Worm (Caenorhabditis elegans): ENCODE results near the gene nspb-10.
A peak's percentile ranks its signal among the peaks of the same experiment; 100 is the strongest.

The nspb-10 gene

DNA sequence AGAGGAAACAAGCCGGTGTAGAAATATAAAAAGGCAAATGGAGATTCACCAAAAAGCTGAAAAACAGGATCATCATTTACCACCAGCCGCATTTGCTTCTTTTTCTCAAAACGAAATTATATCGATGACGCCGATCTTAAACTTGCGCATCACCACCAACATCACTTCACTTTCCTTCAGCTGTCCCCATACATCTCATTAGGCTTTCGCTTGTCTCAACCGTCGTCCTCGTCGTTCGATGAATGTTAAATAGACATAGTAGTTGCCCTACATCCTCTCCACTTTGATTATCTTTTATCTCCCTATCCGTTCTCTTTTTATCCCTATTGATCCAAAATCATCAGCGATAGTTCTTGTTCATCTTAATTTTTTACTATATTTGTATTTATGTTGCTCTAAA is 38.8 kb upstream of the nspb-10 start:
- no peak for TF ChIP-seq egl-5 (tag; optimal IDR thresholded peaks at IDR 0.05)
- peak; percentile 19 for TF ChIP-seq nhr-25 (tag; optimal IDR thresholded peaks at IDR 0.05)
- peak; percentile 22 for TF ChIP-seq nhr-23 (tag; optimal IDR thresholded peaks at IDR 0.05)

DNA sequence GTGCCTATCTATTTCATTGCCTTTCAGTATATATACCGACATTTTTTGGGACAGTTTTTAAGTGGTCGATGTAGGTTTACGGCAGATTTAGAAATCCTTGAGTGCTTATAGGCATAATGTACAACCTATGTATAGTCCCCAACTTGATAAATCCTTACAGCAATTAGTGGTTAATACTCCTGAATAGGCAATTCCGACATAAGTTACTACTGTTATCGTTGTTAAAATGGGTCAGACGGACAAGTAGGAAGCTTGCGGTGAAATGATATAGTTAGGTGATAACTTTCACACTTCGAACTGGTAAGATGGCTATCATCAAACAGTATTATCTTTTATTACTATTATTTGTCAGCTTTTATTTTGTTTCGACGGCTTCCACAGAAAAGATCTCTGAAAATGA is 34.7 kb upstream of the nspb-10 start, which contains the start of gene mltn-10:
TSS of gene mltn-10 (plus strand) at position 301 of the 400 bp plus-strand sequence.
- TF ChIP-seq pqm-1 (tag; optimal IDR thresholded peaks at IDR 0.05) (no peak), ceh-82 (tag; optimal IDR thresholded peaks at IDR 0.05) (no peak), lsy-12 (tag; optimal IDR thresholded peaks at IDR 0.05) (no peak)

DNA sequence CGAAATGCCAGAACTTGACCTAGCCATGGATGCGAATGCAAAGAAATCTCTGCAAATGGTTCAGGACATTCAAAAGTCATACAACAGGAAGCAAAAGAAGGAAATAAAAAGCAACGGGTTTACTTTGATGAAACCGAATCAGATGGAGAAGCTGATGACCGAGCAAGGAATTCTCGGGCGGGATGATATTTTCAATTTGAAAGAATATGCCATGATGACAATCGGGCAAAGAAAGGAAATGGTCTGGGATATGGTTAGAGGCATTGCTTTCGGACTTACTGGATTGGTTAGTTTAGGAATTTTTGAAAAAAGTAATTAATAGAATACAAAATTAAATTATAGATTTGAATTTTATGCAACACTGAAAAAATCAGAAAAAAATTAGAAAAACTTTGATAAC is 32.7 kb upstream of the nspb-10 start:
- no peak for TF ChIP-seq unc-62 (GFP tag; optimal IDR thresholded peaks at IDR 0.05)
- TF ChIP-seq nhr-77 (tag; optimal IDR thresholded peaks at IDR 0.05) = no peak
- no peak for TF ChIP-seq nhr-76 (tag; optimal IDR thresholded peaks at IDR 0.05)
- no peak for TF ChIP-seq elt-2 (tag; optimal IDR thresholded peaks at IDR 0.05)

DNA sequence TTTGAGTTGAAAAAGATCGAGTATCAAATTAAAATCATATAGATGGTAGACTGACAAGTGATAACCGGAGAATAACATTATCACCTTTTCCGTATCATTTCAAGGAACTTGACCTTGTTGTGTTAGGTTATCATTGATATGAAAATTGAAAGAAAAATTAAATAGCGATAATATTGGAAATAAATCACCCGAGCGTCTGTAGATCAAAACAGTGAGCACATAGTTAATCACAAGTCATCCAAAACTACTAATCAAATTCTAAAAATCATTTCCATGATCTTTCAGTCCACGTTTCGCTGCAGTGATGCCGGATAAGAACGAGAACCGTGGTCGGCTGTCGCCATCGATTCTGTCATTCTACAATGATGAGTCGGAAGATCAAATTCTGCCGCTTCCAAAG is 31.7 kb upstream of the nspb-10 start:
- TF ChIP-seq egl-27 (tag; optimal IDR thresholded peaks at IDR 0.05) (no peak), nhr-76 (tag; optimal IDR thresholded peaks at IDR 0.05) (no peak), daf-12 (tag; optimal IDR thresholded peaks at IDR 0.05) (no peak), nhr-77 (tag; optimal IDR thresholded peaks at IDR 0.05) (no peak), fos-1 (tag; optimal IDR thresholded peaks at IDR 0.05) (no peak), pqm-1 (tag; optimal IDR thresholded peaks at IDR 0.05) (no peak), elt-3 (tag; optimal IDR thresholded peaks at IDR 0.05) (peak in 2 of 3 experiments; percentile 3 to 68), nhr-43 (tag; optimal IDR thresholded peaks at IDR 0.05; ENCODE audit: poor library complexity, severe bottlenecking) (peak; percentile 74), zag-1 (tag; optimal IDR thresholded peaks at IDR 0.05) (no peak), ama-1 (optimal IDR thresholded peaks at IDR 0.05) (no peak)

DNA sequence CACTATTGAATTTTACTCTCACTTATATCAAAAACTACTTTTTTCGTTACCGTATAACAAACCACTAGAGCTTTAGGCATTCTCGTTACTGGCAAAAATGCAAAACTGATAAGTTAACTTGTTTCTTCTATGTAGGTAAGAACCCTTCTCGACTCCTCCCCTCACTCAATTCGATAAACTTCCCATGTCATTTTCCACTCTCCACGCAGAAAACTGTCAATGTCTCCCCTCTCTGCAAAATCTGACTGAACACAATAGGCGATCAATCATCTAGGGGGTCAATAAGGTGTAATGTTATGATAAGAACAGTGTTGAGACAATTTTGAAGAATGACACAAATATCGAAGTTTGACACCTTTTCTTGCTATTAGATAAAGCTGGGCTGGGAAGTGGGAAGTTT is 30.7 kb upstream of the nspb-10 start:
- TF ChIP-seq nhr-25 (tag; optimal IDR thresholded peaks at IDR 0.05) (peak; percentile 19), unc-62 (GFP tag; optimal IDR thresholded peaks at IDR 0.05) (no peak), nhr-23 (tag; optimal IDR thresholded peaks at IDR 0.05) (peak; percentile 10)

DNA sequence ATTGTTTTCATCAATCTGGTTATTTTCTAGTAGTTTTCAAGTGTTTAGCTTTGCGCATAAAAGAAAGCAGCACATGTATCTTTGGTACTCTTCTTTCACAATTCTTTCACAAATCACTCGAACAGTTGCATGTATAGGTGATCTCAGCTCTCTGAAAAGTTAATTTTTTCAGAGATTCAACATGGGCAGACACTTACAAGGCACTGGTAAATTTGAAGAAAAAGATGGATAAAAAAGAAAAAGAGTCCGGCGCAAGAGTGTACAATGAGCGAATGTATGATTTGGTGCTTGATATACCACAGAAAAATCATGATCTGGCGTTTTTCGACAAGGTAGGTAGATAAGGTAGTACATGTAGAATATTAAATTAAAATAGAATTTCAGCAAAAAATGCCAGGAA is 30.1 kb upstream of the nspb-10 start:
- TF ChIP-seq nhr-76 (tag; optimal IDR thresholded peaks at IDR 0.05) = no peak
- no peak for TF ChIP-seq pqm-1 (tag; optimal IDR thresholded peaks at IDR 0.05)
- no peak for TF ChIP-seq nhr-11 (tag; optimal IDR thresholded peaks at IDR 0.05)
- no peak for TF ChIP-seq nhr-25 (tag; optimal IDR thresholded peaks at IDR 0.05)
- TF ChIP-seq ZK546.5 (tag; optimal IDR thresholded peaks at IDR 0.05) = no peak
- no peak for TF ChIP-seq eor-1 (tag; optimal IDR thresholded peaks at IDR 0.05)
- TF ChIP-seq snpc-4 (tag; optimal IDR thresholded peaks at IDR 0.05) = no peak
- no peak for TF ChIP-seq elt-1 (tag; optimal IDR thresholded peaks at IDR 0.05)
- TF ChIP-seq ceh-9 (tag; optimal IDR thresholded peaks at IDR 0.05) = no peak
- no peak for TF ChIP-seq lin-15B (tag; optimal IDR thresholded peaks at IDR 0.05)
- no peak for TF ChIP-seq aly-2 (tag; optimal IDR thresholded peaks at IDR 0.05)
- TF ChIP-seq skn-1 (tag; optimal IDR thresholded peaks at IDR 0.05) = no peak
- TF ChIP-seq hmg-11 (tag; optimal IDR thresholded peaks at IDR 0.05) = no peak

DNA sequence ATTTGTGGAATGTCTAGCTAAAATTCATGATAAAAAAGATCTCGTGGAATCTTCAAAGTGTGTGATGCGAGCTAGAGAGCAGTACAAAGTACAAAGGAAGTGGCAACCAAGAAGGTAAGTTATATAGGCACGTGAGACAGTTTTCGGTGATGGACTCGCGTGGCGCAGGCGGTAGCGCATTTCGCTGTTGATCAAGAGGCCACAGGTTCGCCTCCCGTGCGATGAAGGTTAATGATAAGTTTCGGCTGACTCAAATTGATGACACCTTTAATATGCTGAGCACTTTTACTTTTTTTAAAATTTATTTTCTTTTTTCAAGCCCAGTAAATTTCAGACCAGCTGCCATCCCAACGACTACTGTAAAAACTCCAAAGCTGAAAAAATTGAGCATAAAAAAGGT is 28.9 kb upstream of the nspb-10 start:
- TF ChIP-seq ztf-4 (tag; optimal IDR thresholded peaks at IDR 0.05) = no peak
- TF ChIP-seq ama-1 (optimal IDR thresholded peaks at IDR 0.05) = peak; percentile 30
- TF ChIP-seq nhr-77 (tag; optimal IDR thresholded peaks at IDR 0.05) = peak; percentile 10
- TF ChIP-seq nfya-1 (tag; optimal IDR thresholded peaks at IDR 0.05; ENCODE audit: insufficient read depth) = peak; percentile 4
- TF ChIP-seq pha-4 (tag; optimal IDR thresholded peaks at IDR 0.05) = no peak
- peak; percentile 19 for TF ChIP-seq nhr-25 (tag; optimal IDR thresholded peaks at IDR 0.05)
- TF ChIP-seq snpc-4 (tag; optimal IDR thresholded peaks at IDR 0.05) = no peak
- TF ChIP-seq nhr-43 (tag; optimal IDR thresholded peaks at IDR 0.05; ENCODE audit: poor library complexity, severe bottlenecking) = peak; percentile 11
- peak; percentile 48 for TF ChIP-seq lsy-12 (tag; optimal IDR thresholded peaks at IDR 0.05)

Data from whole organism, L3 larva.